Fruit fly (Drosophila melanogaster) whole organism, embryonic: ENCODE results near the gene obst-J.

Experiments used
- CG10959 ChIP-seq: fragments of 200-800 bp; sonication (Bioruptor generic); IDR thresholded peaks from 2 replicates; pipeline ENCODE4 v1.3.6; 2022; ENCODE audit warnings: missing biosample characterization, missing genetic modification characterization
- CG11085 ChIP-seq: fragments of 200-800 bp; sonication (Bioruptor generic); IDR thresholded peaks from 2 replicates; pipeline ENCODE4 v1.3.6; 2022; ENCODE audit warnings: missing biosample characterization, missing genetic modification characterization
- CG18619 ChIP-seq: fragments of 200-800 bp; sonication (Bioruptor generic); optimal IDR thresholded peaks from 3 replicates; lab custom pipeline; 2017; ENCODE audit warnings: missing biosample characterization, mild to moderate bottlenecking, missing genetic modification characterization
- CG2889 ChIP-seq: fragments of 200-800 bp; sonication (Bioruptor generic); IDR thresholded peaks from 3 replicates; pipeline ENCODE4 v1.3.6; 2022; ENCODE audit warnings: missing biosample characterization, missing genetic modification characterization
- CG30020 ChIP-seq: fragments of 200-800 bp; optimal IDR thresholded peaks from 2 replicates; lab custom pipeline; 2019; ENCODE audit warnings: missing biosample characterization, mild to moderate bottlenecking, missing genetic modification characterization, moderate library complexity
- CG32532 ChIP-seq: fragments of 200-800 bp; sonication (Bioruptor generic); IDR thresholded peaks from 2 replicates; pipeline ENCODE4 v1.3.6; 2022; ENCODE audit warnings: missing biosample characterization, missing genetic modification characterization
- CG7372 ChIP-seq: fragments of 200-800 bp; sonication (Bioruptor generic); IDR thresholded peaks from 2 replicates; pipeline ENCODE4 v1.3.6; 2022; ENCODE audit warnings: missing biosample characterization, missing genetic modification characterization
- CG9876 ChIP-seq: fragments of 200-800 bp; sonication (Bioruptor generic); optimal IDR thresholded peaks from 2 replicates; lab custom pipeline; 2016; ENCODE audit warnings: missing biosample characterization, missing genetic modification characterization
- Dbx ChIP-seq: fragments of 200-800 bp; sonication (Bioruptor generic); IDR thresholded peaks from 3 replicates; pipeline ENCODE4 v1.3.6; 2022; ENCODE audit warnings: missing biosample characterization, missing genetic modification characterization
- Ets65A ChIP-seq: fragments of 200-800 bp; sonication (Bioruptor generic); peaks from one replicate; lab custom pipeline; 2016; ENCODE audit warnings: missing biosample characterization, missing genetic modification characterization
- Fer1 ChIP-seq: fragments of 200-800 bp; sonication (Bioruptor generic); optimal IDR thresholded peaks from 2 replicates; lab custom pipeline; 2017; ENCODE audit warnings: missing biosample characterization, mild to moderate bottlenecking, missing genetic modification characterization
- GATAe ChIP-seq: fragments of 200-800 bp; sonication (Bioruptor generic); conservative IDR thresholded peaks from 2 replicates; pipeline ENCODE4 v1.3.6; 2022; ENCODE audit warnings: missing biosample characterization, missing genetic modification characterization
- Meics ChIP-seq: fragments of 200-800 bp; sonication (Bioruptor generic); optimal IDR thresholded peaks from 2 replicates; lab custom pipeline; 2017; ENCODE audit warnings: missing biosample characterization, mild to moderate bottlenecking, missing genetic modification characterization
- Nf-YC ChIP-seq: fragments of 200-800 bp; optimal IDR thresholded peaks from 3 replicates; lab custom pipeline; 2019; ENCODE audit warnings: missing biosample characterization, mild to moderate bottlenecking, missing genetic modification characterization, moderate library complexity
- abd-A ChIP-seq: fragments of 200-800 bp; sonication (Bioruptor generic); optimal IDR thresholded peaks from 3 replicates; lab custom pipeline; 2019; ENCODE audit warnings: missing biosample characterization, mild to moderate bottlenecking, missing genetic modification characterization, moderate library complexity
- chinmo ChIP-seq: fragments of 200-800 bp; sonication (Bioruptor generic); IDR thresholded peaks from 4 replicates; pipeline ENCODE4 v1.3.6; 2022; ENCODE audit warnings: missing biosample characterization, missing genetic modification characterization; ENCODE audit not compliant: partially characterized antibody
- chm ChIP-seq: fragments of 200-800 bp; sonication (Bioruptor generic); IDR thresholded peaks from 2 replicates; pipeline ENCODE4 v1.3.6; 2022; ENCODE audit warnings: missing biosample characterization, missing genetic modification characterization
- cwo ChIP-seq: fragments of 200-800 bp; sonication (Bioruptor generic); optimal IDR thresholded peaks from 3 replicates; lab custom pipeline; 2017; ENCODE audit warnings: missing biosample characterization, missing genetic modification characterization, mild to moderate bottlenecking, moderate library complexity, missing genetic modification reagents
- emc ChIP-seq: fragments of 200-800 bp; sonication (Bioruptor generic); optimal IDR thresholded peaks from 2 replicates; lab custom pipeline; 2016; ENCODE audit warnings: missing biosample characterization, missing genetic modification characterization
- en ChIP-seq: fragments of 200-800 bp; sonication (Bioruptor generic); optimal IDR thresholded peaks from 2 replicates; lab custom pipeline; 2016; ENCODE audit warnings: missing biosample characterization, missing genetic modification characterization
- fd96Cb ChIP-seq: fragments of 200-800 bp; sonication (Bioruptor generic); optimal IDR thresholded peaks from 2 replicates; lab custom pipeline; 2018; ENCODE audit warnings: missing biosample characterization, mild to moderate bottlenecking, missing genetic modification characterization, moderate library complexity
- gfzf ChIP-seq: fragments of 200-800 bp; sonication (Bioruptor generic); optimal IDR thresholded peaks from 2 replicates; lab custom pipeline; 2016; ENCODE audit warnings: missing biosample characterization, mild to moderate bottlenecking, missing genetic modification characterization, moderate library complexity
- gro ChIP-seq: fragments of 200-800 bp; sonication (Bioruptor generic); optimal IDR thresholded peaks from 2 replicates; lab custom pipeline; 2016; ENCODE audit warnings: missing biosample characterization, missing genetic modification characterization
- gsb-n ChIP-seq: fragments of 200-800 bp; sonication (Bioruptor generic); optimal IDR thresholded peaks from 3 replicates; lab custom pipeline; 2018; ENCODE audit warnings: missing biosample characterization, mild to moderate bottlenecking, missing genetic modification characterization
- kni ChIP-seq: fragments of 200-800 bp; sonication (Bioruptor generic); optimal IDR thresholded peaks from 3 replicates; lab custom pipeline; 2017; ENCODE audit warnings: mild to moderate bottlenecking, missing biosample characterization, missing genetic modification reagents, missing genetic modification characterization
- luna ChIP-seq: fragments of 200-800 bp; sonication (Bioruptor generic); optimal IDR thresholded peaks from 2 replicates; lab custom pipeline; 2016; ENCODE audit warnings: missing biosample characterization, missing genetic modification characterization
- mirr ChIP-seq: fragments of 200-800 bp; sonication (Bioruptor generic); optimal IDR thresholded peaks from 3 replicates; lab custom pipeline; 2018; ENCODE audit warnings: missing biosample characterization, mild to moderate bottlenecking, missing genetic modification characterization
- sc ChIP-seq, 3 experiments: fragments of >200 bp in 2 of 3; fragments of 200-800 bp in 1 of 3; sonication (Bioruptor generic) in 1 of 3; optimal IDR thresholded peaks; 2 replicates in 2 of 3; 3 replicates in 1 of 3; lab custom pipeline; 2017; ENCODE audit warnings: mild to moderate bottlenecking in 1 of 3, missing biosample characterization in 1 of 3, missing genetic modification characterization in 1 of 3, missing genetic modification reagents in 1 of 3
- sisA ChIP-seq: fragments of 200-800 bp; sonication (Bioruptor generic); IDR thresholded peaks from 2 replicates; pipeline ENCODE4 v1.3.6; 2022; ENCODE audit warnings: missing biosample characterization, missing genetic modification characterization
- sob ChIP-seq: fragments of 200-800 bp; sonication (Bioruptor generic); IDR thresholded peaks from 2 replicates; pipeline ENCODE4 v1.3.6; 2022; ENCODE audit warnings: missing biosample characterization, missing genetic modification characterization
- zen ChIP-seq: fragments of 200-800 bp; sonication (Bioruptor generic); optimal IDR thresholded peaks from 3 replicates; lab custom pipeline; 2018; ENCODE audit warnings: missing biosample characterization, mild to moderate bottlenecking, missing genetic modification characterization, moderate library complexity

The obst-J gene

dm6 chr3L:20088755-20089334 lies 42.7 kb downstream of the obst-J start, which contains the start of gene sNPF-R (continued):
- no peak for TF ChIP-seq fd96Cb
- TF ChIP-seq sob (GFP tag; lab: Robert Waterston, UW), result 0 out of 2 replicates have a peak, but pooled peaks have one; percentile 8
- TF ChIP-seq CG32532, result peak; percentile 28; the same call in 1 of the 2 replicates
- TF ChIP-seq abd-A (tag; lab: Kevin White, UChicago), result peak; percentile 85
- no peak for TF ChIP-seq CG30020
- TF ChIP-seq kni (GFP tag; lab: Kevin White, UChicago), result no peak
- peak; percentile 32; the same call in 1 of the 2 replicates for TF ChIP-seq CG11085 (GFP tag; lab: Robert Waterston, UW)
- no peak for TF ChIP-seq sisA
- no peak for TF ChIP-seq luna (GFP tag; lab: Kevin White, UChicago)
- peak; percentile 32 for TF ChIP-seq Fer1 (GFP tag; lab: Kevin White, UChicago)
- TF ChIP-seq GATAe (GFP tag; lab: Robert Waterston, UW), result 0 out of 2 replicates have a peak, but pooled peaks have one; percentile 29
- no peak; the same call in 2 of the 3 replicates for TF ChIP-seq Dbx
- TF ChIP-seq Nf-YC, result peak; percentile 77
- no peak for TF ChIP-seq sc (optimal IDR thresholded peaks at IDR 0.05; lab: Kevin White, UChicago)
- TF ChIP-seq sc (GFP tag; optimal IDR thresholded peaks at IDR 0.05; lab: Kevin White, UChicago), result no peak
- peak; percentile 88; the same call in 3 of the 4 replicates for TF ChIP-seq chinmo (GFP tag; lab: Robert Waterston, UW)
- TF ChIP-seq emc, result no peak
- TF ChIP-seq CG2889 (GFP tag; lab: Robert Waterston, UW), result no peak
- no peak for TF ChIP-seq chm
- TF ChIP-seq gro (GFP tag; lab: Kevin White, UChicago), result peak; percentile 33
- TF ChIP-seq gsb-n (tag; lab: Kevin White, UChicago), result no peak
- TF ChIP-seq CG9876, result no peak
- TF ChIP-seq en, result no peak
- TF ChIP-seq CG18619 (GFP tag; lab: Kevin White, UChicago), result no peak
- TF ChIP-seq cwo (GFP tag; lab: Kevin White, UChicago), result peak; percentile 18
- TF ChIP-seq CG10959 (GFP tag; lab: Robert Waterston, UW), result no peak
- peak; percentile 50 for TF ChIP-seq CG7372 (GFP tag; lab: Robert Waterston, UW)
- TF ChIP-seq mirr, result peak; percentile 16
- TF ChIP-seq gfzf (GFP tag; lab: Kevin White, UChicago), result no peak

- no peak for TF ChIP-seq zen (tag; lab: Kevin White, UChicago)
- no peak for TF ChIP-seq Meics
- peak; percentile 91 for TF ChIP-seq Ets65A
Measured at dm6 chr3L:20085035-20085434, 46.5 kb downstream of the obst-J start.
